Fruit fly (Drosophila melanogaster): Measurements from ENCODE around the gene obst-I.

DNA sequence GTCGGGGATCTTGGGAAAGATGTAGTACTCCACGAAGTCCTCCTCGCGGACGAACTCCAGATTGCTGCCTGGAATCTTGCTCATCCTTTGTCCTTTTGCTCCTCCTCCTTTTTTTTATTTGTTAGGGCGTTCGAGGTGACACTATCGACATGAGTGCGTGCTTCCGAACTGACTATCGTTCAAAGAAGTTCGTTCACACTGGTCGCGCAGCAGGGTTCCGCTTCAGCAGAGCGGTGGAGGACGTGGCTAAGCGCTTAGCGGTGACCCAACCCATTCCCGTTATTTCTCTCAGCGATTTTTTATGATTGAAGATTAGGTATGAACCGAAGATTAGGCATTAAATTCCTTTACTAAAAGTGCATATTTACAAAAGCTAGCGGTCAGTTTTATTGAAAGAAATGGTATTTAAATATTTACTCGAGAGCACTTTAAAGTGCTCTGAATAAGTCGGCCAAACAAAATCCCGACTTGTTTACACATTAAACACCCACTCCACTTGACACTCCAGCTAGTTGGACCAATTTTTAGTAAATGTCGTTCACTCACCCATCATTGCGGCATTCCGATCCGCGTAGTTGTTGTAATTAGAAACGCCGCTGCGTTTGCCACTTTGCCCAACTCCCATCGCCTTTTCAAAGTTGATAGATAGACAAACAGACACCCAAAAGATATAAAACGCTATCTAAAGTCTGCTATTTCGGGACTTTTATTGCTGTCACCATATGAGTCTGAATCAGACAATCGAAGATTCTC lies 1.8 kb upstream of the obst-I start, which contains the start of the genes ecd and CG13806:
- TF ChIP-seq Crg-1 (GFP tag; optimal IDR thresholded peaks at IDR 0.05) (no peak), cic (GFP tag; optimal IDR thresholded peaks at IDR 0.05) (no peak), CG1620 (GFP tag; optimal IDR thresholded peaks at IDR 0.05) (peak; percentile 30), Hr96 (GFP tag; optimal IDR thresholded peaks at IDR 0.05) (peak; percentile 5), Clk (GFP tag; optimal IDR thresholded peaks at IDR 0.05) (no peak), kay (GFP tag; ENCODE audit: borderline replicate concordance) (no peak), CG11617 (GFP tag; optimal IDR thresholded peaks at IDR 0.05) (no peak), tj (GFP tag; optimal IDR thresholded peaks at IDR 0.05) (no peak)

Measured in whole organism, adult.